Worm (Caenorhabditis elegans) whole organism, L1 larva: ENCODE results near the gene F36A4.5.

Experiments
- C04F5.9 ChIP-seq: sonication (generic microtip); optimal IDR thresholded peaks from 2 replicates; lab custom pipeline; 2016; ENCODE audit warnings: missing genetic modification characterization, missing compliant biosample characterization
- C16A3.4 ChIP-seq: fragments of 150-350 bp; optimal IDR thresholded peaks from 2 replicates; lab custom pipeline; 2014; ENCODE audit warnings: missing biosample characterization, missing genetic modification characterization
- aha-1 ChIP-seq: fragments of 150-350 bp; optimal IDR thresholded peaks from 2 replicates; lab custom pipeline; 2014; ENCODE audit warnings: missing biosample characterization, missing genetic modification characterization
- alr-1 ChIP-seq: fragments of 200-800 bp; sonication (Bioruptor generic); optimal IDR thresholded peaks from 2 replicates; lab custom pipeline; 2018; ENCODE audit warnings: borderline replicate concordance, mild to moderate bottlenecking, missing genetic modification characterization, missing compliant biosample characterization
- ama-1 ChIP-seq: fragments of 150-350 bp; optimal IDR thresholded peaks from 2 replicates; lab custom pipeline; 2014
- blmp-1 ChIP-seq: fragments of 150-350 bp; optimal IDR thresholded peaks from 2 replicates; lab custom pipeline; 2014; ENCODE audit warnings: missing biosample characterization, missing genetic modification characterization
- ceh-63 ChIP-seq: fragments of 200-800 bp; sonication (Bioruptor generic); optimal IDR thresholded peaks from 2 replicates; lab custom pipeline; 2018; ENCODE audit warnings: mild to moderate bottlenecking, missing genetic modification characterization, missing compliant biosample characterization
- ceh-8 ChIP-seq: fragments of 200-800 bp; sonication (Bioruptor generic); optimal IDR thresholded peaks from 2 replicates; lab custom pipeline; 2018; ENCODE audit warnings: mild to moderate bottlenecking, missing genetic modification characterization, moderate library complexity, missing compliant biosample characterization
- ceh-82 ChIP-seq, 3 experiments: fragments of 150-350 bp in 1 of 3; sonication (generic microtip) in 2 of 3; optimal IDR thresholded peaks; 2 replicates each; lab custom pipeline; 2014 to 2017; ENCODE audit warnings: missing biosample characterization in 3 of 3, missing genetic modification characterization in 3 of 3
- ces-1 ChIP-seq: fragments of 150-350 bp; optimal IDR thresholded peaks from 2 replicates; lab custom pipeline; 2014; ENCODE audit warnings: missing biosample characterization, missing genetic modification reagents, missing genetic modification characterization
- dpl-1 ChIP-seq, 3 experiments: fragments of 150-350 bp in 2 of 3; sonication (generic microtip) in 1 of 3; optimal IDR thresholded peaks; 2 replicates each; lab custom pipeline; 2014 to 2017; ENCODE audit warnings: missing biosample characterization in 3 of 3, missing genetic modification characterization in 3 of 3, missing genetic modification reagents in 3 of 3
- efl-1 ChIP-seq, 4 experiments: fragments of 150-350 bp; optimal IDR thresholded peaks in 3 of 4; peaks in 1 of 4; 1 replicate in 1 of 4; 2 replicates in 3 of 4; lab custom pipeline; 2014; ENCODE audit warnings: missing biosample characterization in 2 of 4, missing genetic modification characterization in 2 of 4, missing genetic modification reagents in 2 of 4
- egl-13 ChIP-seq: sonication (generic microtip); optimal IDR thresholded peaks from 2 replicates; lab custom pipeline; 2016; ENCODE audit warnings: missing genotype, missing genetic modification reagents, missing genetic modification characterization, missing compliant biosample characterization
- elt-2 ChIP-seq: sonication (generic microtip); optimal IDR thresholded peaks from 2 replicates; lab custom pipeline; 2016; ENCODE audit warnings: missing genetic modification characterization, mild to moderate bottlenecking, inconsistent platforms, missing compliant biosample characterization, missing genetic modification reagents
- elt-3 ChIP-seq, 6 experiments: fragments of 150-350 bp in 1 of 6; sonication (generic microtip); optimal IDR thresholded peaks; 2 replicates each; lab custom pipeline; 2017 to 2018; ENCODE audit warnings: missing biosample characterization in 6 of 6, missing genetic modification characterization in 6 of 6, inconsistent platforms in 1 of 6
- fkh-4 ChIP-seq: sonication (generic microtip); optimal IDR thresholded peaks from 2 replicates; lab custom pipeline; 2016; ENCODE audit warnings: missing compliant biosample characterization, missing genetic modification characterization, borderline replicate concordance
- fkh-8 ChIP-seq: sonication (generic microtip); optimal IDR thresholded peaks from 2 replicates; lab custom pipeline; 2016; ENCODE audit warnings: mild to moderate bottlenecking, missing genetic modification characterization, missing compliant biosample characterization
- fos-1 ChIP-seq: fragments of 150-350 bp; optimal IDR thresholded peaks from 2 replicates; lab custom pipeline; 2014; ENCODE audit warnings: missing biosample characterization, missing genetic modification characterization
- hlh-4 ChIP-seq: sonication (generic microtip); optimal IDR thresholded peaks from 2 replicates; lab custom pipeline; 2016; ENCODE audit warnings: mild to moderate bottlenecking, missing genetic modification characterization, missing compliant biosample characterization
- hpl-2 ChIP-seq: fragments of 150-350 bp; optimal IDR thresholded peaks from 2 replicates; lab custom pipeline; 2014; ENCODE audit warnings: missing biosample characterization, missing genetic modification reagents, missing genetic modification characterization
- irx-1 ChIP-seq: sonication (generic microtip); optimal IDR thresholded peaks from 2 replicates; lab custom pipeline; 2016; ENCODE audit warnings: missing genetic modification characterization, missing compliant biosample characterization
- jun-1 ChIP-seq: fragments of 150-350 bp; optimal IDR thresholded peaks from 2 replicates; lab custom pipeline; 2014; ENCODE audit warnings: missing biosample characterization, missing genetic modification reagents, missing genetic modification characterization
- lin-13 ChIP-seq: fragments of 150-350 bp; optimal IDR thresholded peaks from 2 replicates; lab custom pipeline; 2014; ENCODE audit warnings: missing biosample characterization, missing genetic modification reagents, missing genetic modification characterization
- lin-15B ChIP-seq: fragments of 150-350 bp; sonication (generic microtip); optimal IDR thresholded peaks from 3 replicates; lab custom pipeline; 2014; ENCODE audit warnings: missing biosample characterization, missing genetic modification characterization
- lin-35 ChIP-seq, 2 experiments: fragments of 150-350 bp; optimal IDR thresholded peaks; 2 replicates each; lab custom pipeline; 2014; ENCODE audit warnings: missing biosample characterization in 2 of 2, missing genetic modification characterization in 2 of 2, missing genetic modification reagents in 2 of 2
- lir-3 ChIP-seq: sonication (generic microtip); optimal IDR thresholded peaks from 2 replicates; lab custom pipeline; 2016; ENCODE audit warnings: mild to moderate bottlenecking, missing genetic modification characterization, moderate library complexity, missing compliant biosample characterization; ENCODE audit not compliant: poor library complexity
- mef-2 ChIP-seq: fragments of 150-350 bp; optimal IDR thresholded peaks from 2 replicates; lab custom pipeline; 2014; ENCODE audit warnings: missing biosample characterization, missing genetic modification characterization
- nhr-28 ChIP-seq: fragments of 150-350 bp; optimal IDR thresholded peaks from 2 replicates; lab custom pipeline; 2014; ENCODE audit warnings: missing biosample characterization, missing genetic modification characterization
- nhr-77 ChIP-seq: fragments of 150-350 bp; optimal IDR thresholded peaks from 2 replicates; lab custom pipeline; 2014; ENCODE audit warnings: missing biosample characterization, missing genetic modification characterization
- nhr-84 ChIP-seq: sonication (generic microtip); optimal IDR thresholded peaks from 2 replicates; lab custom pipeline; 2017; ENCODE audit warnings: missing biosample characterization, missing genetic modification characterization
- sox-4 ChIP-seq: sonication (generic microtip); optimal IDR thresholded peaks from 2 replicates; lab custom pipeline; 2016; ENCODE audit warnings: missing genetic modification characterization, missing compliant biosample characterization
- tlp-1 ChIP-seq: fragments of 150-350 bp; optimal IDR thresholded peaks from 2 replicates; lab custom pipeline; 2014; ENCODE audit warnings: missing biosample characterization, missing genetic modification characterization
- unc-86 ChIP-seq: sonication (generic microtip); optimal IDR thresholded peaks from 2 replicates; lab custom pipeline; 2016; ENCODE audit warnings: missing genetic modification characterization, missing compliant biosample characterization
- unc-98 ChIP-seq: fragments of 200-800 bp; sonication (Bioruptor generic); IDR thresholded peaks from 2 replicates; pipeline ENCODE4 v1.3.6; 2022; ENCODE audit warnings: missing genetic modification characterization, missing compliant biosample characterization
- vab-15 ChIP-seq: sonication (generic microtip); optimal IDR thresholded peaks from 2 replicates; lab custom pipeline; 2017; ENCODE audit warnings: missing genotype, mild to moderate bottlenecking, missing genetic modification characterization, missing compliant biosample characterization
- xbp-1 ChIP-seq: sonication (generic microtip); optimal IDR thresholded peaks from 2 replicates; lab custom pipeline; 2016; ENCODE audit warnings: missing genetic modification characterization, missing compliant biosample characterization
- zag-1 ChIP-seq: fragments of 150-350 bp; optimal IDR thresholded peaks from 2 replicates; lab custom pipeline; 2014; ENCODE audit warnings: missing biosample characterization, missing genetic modification characterization
- ztf-4 ChIP-seq: fragments of 150-350 bp; optimal IDR thresholded peaks from 2 replicates; lab custom pipeline; 2014; ENCODE audit warnings: missing biosample characterization, missing genetic modification characterization

Gene F36A4.5

DNA sequence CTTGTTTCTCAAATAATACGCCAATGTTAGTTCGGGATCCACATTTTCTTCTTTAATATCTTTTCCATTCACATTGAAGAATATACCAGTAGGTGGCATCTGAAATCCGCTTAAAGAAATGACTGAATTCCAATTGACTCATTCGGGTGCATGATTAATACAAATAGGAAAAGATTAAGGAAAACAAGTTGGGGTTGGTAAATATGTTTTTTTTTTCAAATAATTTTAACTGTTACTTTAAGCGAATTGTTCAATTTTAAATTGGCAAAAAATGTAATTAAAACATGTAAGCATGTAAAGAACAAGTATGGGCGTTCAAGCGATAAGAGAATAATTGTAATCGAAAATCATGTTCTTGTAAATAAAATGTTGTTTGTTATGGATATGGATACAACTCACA lies 18.7 kb downstream of the F36A4.5 start, which contains the start of gene F15E6.6:
TSS of gene F15E6.6 (minus strand) at position 101 of the 400 bp plus-strand sequence.
- TF ChIP-seq ztf-4 (tag; lab: Kevin White, UChicago) (no peak), blmp-1 (tag; lab: Kevin White, UChicago) (no peak), ceh-8 (no peak), unc-86 (no peak), elt-3 (tag; optimal IDR thresholded peaks at IDR 0.05; lab: Kevin White, UChicago) (no peak), fos-1 (tag; lab: Kevin White, UChicago) (no peak), C04F5.9 (tag; lab: Kevin White, UChicago) (no peak), tlp-1 (no peak), mef-2 (tag; lab: Kevin White, UChicago) (no peak), dpl-1 (GFP tag; optimal IDR thresholded peaks at IDR 0.05; lab: Kevin White, UChicago) (no peak), C16A3.4 (no peak), nhr-28 (tag; lab: Kevin White, UChicago) (no peak), vab-15 (no peak), xbp-1 (tag; lab: Kevin White, UChicago) (no peak), aha-1 (no peak), nhr-77 (no peak), hpl-2 (GFP tag; lab: Kevin White, UChicago) (no peak), ceh-82 (tag; optimal IDR thresholded peaks at IDR 0.05; lab: Kevin White, UChicago) (no peak)

DNA sequence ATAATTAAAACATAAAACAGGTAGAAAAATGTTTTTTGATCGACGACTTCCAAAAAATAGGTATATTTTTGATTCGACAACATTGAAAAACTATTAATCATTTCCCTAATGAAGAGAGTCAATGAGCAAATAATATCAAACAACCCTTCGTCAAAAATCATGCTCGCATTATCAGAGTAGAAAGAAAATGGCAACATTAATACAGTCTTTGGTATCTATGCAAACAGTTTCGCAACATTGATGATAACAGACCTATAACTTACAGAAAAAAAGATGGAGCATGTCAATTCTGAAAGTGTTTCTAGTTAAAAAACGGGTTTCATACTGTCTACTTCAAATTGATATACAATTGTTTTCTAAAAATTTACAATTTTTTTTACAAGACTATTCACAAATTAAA lies 19.7 kb downstream of the F36A4.5 start:
- TF ChIP-seq efl-1 (optimal IDR thresholded peaks at IDR 0.05; lab: Kevin White, UChicago) (no peak), efl-1 (GFP tag; optimal IDR thresholded peaks at IDR 0.05 in 1 of 2; lab: Kevin White, UChicago) (peak in 1 of 2 experiments; percentile 0), elt-2 (tag; lab: Kevin White, UChicago) (peak; percentile 29), fkh-4 (tag; lab: Kevin White, UChicago) (no peak)

DNA sequence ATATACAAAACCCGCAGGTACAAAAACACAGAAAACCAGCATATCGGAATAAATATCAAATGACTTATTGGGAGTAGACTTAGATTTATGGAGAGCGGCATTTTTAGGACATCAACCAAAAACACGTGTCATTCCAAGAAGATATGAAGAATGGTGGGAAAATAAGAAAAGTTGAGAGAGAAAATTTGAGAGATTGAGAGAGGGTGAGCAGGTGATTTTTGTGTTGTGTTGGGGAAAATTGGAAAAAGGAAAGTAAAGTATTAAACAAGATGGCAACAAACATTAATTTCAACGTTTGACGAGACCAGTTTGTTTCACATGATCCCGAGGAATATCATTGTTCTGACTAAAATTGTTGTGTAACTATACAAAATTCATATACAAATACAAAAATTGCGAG lies 23.0 kb downstream of the F36A4.5 start, which contains the start of gene srv-4:
TSS of gene srv-4 (minus strand) at position 101 of the 400 bp plus-strand sequence.
- TF ChIP-seq lin-35 (GFP tag; optimal IDR thresholded peaks at IDR 0.05; lab: Kevin White, UChicago) = peak in 1 of 2 experiments; percentile 20
- no peak for TF ChIP-seq tlp-1
- no peak for TF ChIP-seq ces-1 (GFP tag; lab: Kevin White, UChicago)
- no peak for TF ChIP-seq egl-13 (tag; lab: Kevin White, UChicago)
- peak; percentile 13 for TF ChIP-seq fkh-8
- TF ChIP-seq alr-1 = no peak
- TF ChIP-seq nhr-84 (tag; lab: Kevin White, UChicago) = no peak
- TF ChIP-seq unc-98 (GFP tag; lab: Robert Waterston, UW) = no peak
- TF ChIP-seq hlh-4 (tag; lab: Kevin White, UChicago) = peak; percentile 46
- TF ChIP-seq jun-1 = no peak
- TF ChIP-seq vab-15 = no peak

DNA sequence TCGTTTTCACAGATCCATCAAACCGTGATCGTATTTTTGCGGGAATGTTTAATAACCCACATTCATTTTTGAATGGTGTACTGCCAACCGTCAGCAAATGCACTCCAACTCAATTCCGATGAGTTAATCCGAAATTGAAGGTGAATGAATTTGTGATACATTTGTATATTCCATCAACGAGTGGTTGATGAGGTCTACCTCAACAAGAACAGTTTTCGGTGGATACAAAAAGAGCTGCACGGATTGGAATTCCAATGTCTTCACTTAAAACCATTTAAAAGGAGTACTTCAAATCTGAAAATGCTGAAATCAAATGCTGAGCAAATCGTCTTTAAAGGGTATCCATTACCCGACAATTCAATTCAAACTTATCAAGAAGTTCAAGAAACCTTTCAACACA lies 23.9 kb downstream of the F36A4.5 start, which contains the start of gene F15E6.5:
TSS of gene F15E6.5 (plus strand) at position 301 of the 400 bp plus-strand sequence.
- no peak for TF ChIP-seq ceh-63 (GFP tag; lab: Kevin White, UChicago)
- TF ChIP-seq lin-15B (tag; lab: Kevin White, UChicago) = no peak
- TF ChIP-seq hpl-2 (GFP tag; lab: Kevin White, UChicago) = no peak
- TF ChIP-seq sox-4 (tag; lab: Kevin White, UChicago) = no peak
- no peak for TF ChIP-seq fkh-4 (tag; lab: Kevin White, UChicago)
- TF ChIP-seq lir-3 (tag; lab: Kevin White, UChicago) = no peak
- no peak for TF ChIP-seq irx-1 (tag; lab: Kevin White, UChicago)
- no peak for TF ChIP-seq lin-13 (GFP tag; lab: Kevin White, UChicago)
- TF ChIP-seq zag-1 (tag; lab: Kevin White, UChicago) = no peak
- no peak for TF ChIP-seq ama-1 (lab: Kevin White, UChicago)
